Fruit fly (Drosophila melanogaster): ENCODE results near the gene CG31251.

Gene CG31251

dm6 chr3R:17706971-17707406, 22.3 kb upstream of the CG31251 start (continued):
- TF ChIP-seq CG9437 (GFP tag; optimal IDR thresholded peaks at IDR 0.05) = no peak
- TF ChIP-seq CG7745 (tag; optimal IDR thresholded peaks at IDR 0.05) = no peak
- TF ChIP-seq hb (GFP tag; IDR thresholded peaks at IDR 0.05; ENCODE audit: partially characterized antibody) = no peak
- no peak for TF ChIP-seq CG4404 (GFP tag; IDR thresholded peaks at IDR 0.05)
- no peak for TF ChIP-seq ap (GFP tag; IDR thresholded peaks at IDR 0.05)
- no peak for TF ChIP-seq HLH4C (GFP tag; IDR thresholded peaks at IDR 0.05; ENCODE audit: partially characterized antibody)
- no peak for TF ChIP-seq CG16779 (GFP tag; IDR thresholded peaks at IDR 0.05)
- TF ChIP-seq Scr (GFP tag; IDR thresholded peaks at IDR 0.05; ENCODE audit: partially characterized antibody) = no peak
- no peak for TF ChIP-seq CG4854 (GFP tag; optimal IDR thresholded peaks at IDR 0.05)
- no peak for TF ChIP-seq pan (optimal IDR thresholded peaks at IDR 0.05)
- TF ChIP-seq pan (GFP tag; optimal IDR thresholded peaks at IDR 0.05 in 1 of 2, IDR thresholded peaks at IDR 0.05 in 1 of 2) = no peak
- no peak for TF ChIP-seq Jarid2 (GFP tag; optimal IDR thresholded peaks at IDR 0.05)
- TF ChIP-seq CoRest (tag; optimal IDR thresholded peaks at IDR 0.05) = no peak
- TF ChIP-seq CG10462 (GFP tag; optimal IDR thresholded peaks at IDR 0.05) = no peak
- TF ChIP-seq Dbx (GFP tag; IDR thresholded peaks at IDR 0.05) = no peak
- TF ChIP-seq repo (GFP tag; optimal IDR thresholded peaks at IDR 0.05) = no peak
- peak; percentile 68 for TF ChIP-seq sens (GFP tag)
- no peak for TF ChIP-seq sima (GFP tag; optimal IDR thresholded peaks at IDR 0.05)
- no peak for TF ChIP-seq CG8478 (optimal IDR thresholded peaks at IDR 0.05)
- no peak for TF ChIP-seq CG5953 (GFP tag; IDR thresholded peaks at IDR 0.05)
- no peak for TF ChIP-seq BtbVII (GFP tag; optimal IDR thresholded peaks at IDR 0.05)
- no peak for TF ChIP-seq Fer1 (GFP tag; optimal IDR thresholded peaks at IDR 0.05)
- no peak for TF ChIP-seq CG6813 (GFP tag; optimal IDR thresholded peaks at IDR 0.05)
- TF ChIP-seq CG10366 (GFP tag; IDR thresholded peaks at IDR 0.05) = no peak
- no peak for TF ChIP-seq CG1529 (GFP tag; optimal IDR thresholded peaks at IDR 0.05)
- no peak for TF ChIP-seq Gug (GFP tag; IDR thresholded peaks at IDR 0.05)
- TF ChIP-seq sim (GFP tag; IDR thresholded peaks at IDR 0.05) = no peak
- TF ChIP-seq ewg (GFP tag; optimal IDR thresholded peaks at IDR 0.05) = no peak
- no peak for TF ChIP-seq CG9215 (GFP tag; IDR thresholded peaks at IDR 0.05)
- TF ChIP-seq CG33557 (GFP tag; optimal IDR thresholded peaks at IDR 0.05) = no peak
- no peak for TF ChIP-seq ATbp (GFP tag; optimal IDR thresholded peaks at IDR 0.05)
- no peak for TF ChIP-seq CG7271 (tag; optimal IDR thresholded peaks at IDR 0.05)
- no peak for TF ChIP-seq HmgZ (tag; optimal IDR thresholded peaks at IDR 0.05)
- peak in 1 of 2 experiments; percentile 57 for TF ChIP-seq Pdp1 (GFP tag; optimal IDR thresholded peaks at IDR 0.05)
- TF ChIP-seq Drgx (GFP tag; IDR thresholded peaks at IDR 0.05) = no peak
- TF ChIP-seq YL-1 (GFP tag; optimal IDR thresholded peaks at IDR 0.05) = no peak
- no peak for TF ChIP-seq CG17385 (GFP tag; optimal IDR thresholded peaks at IDR 0.05)
- no peak for TF ChIP-seq D19A (tag; optimal IDR thresholded peaks at IDR 0.05)
- TF ChIP-seq CG18476 (GFP tag; optimal IDR thresholded peaks at IDR 0.05) = no peak

dm6 chr3R:17705899-17706831, 21.4 kb upstream of the CG31251 start:
- TF ChIP-seq CG30431 (GFP tag; optimal IDR thresholded peaks at IDR 0.05) (no peak), Ets97D (GFP tag; optimal IDR thresholded peaks at IDR 0.05) (no peak), nerfin-1 (tag; optimal IDR thresholded peaks at IDR 0.05) (no peak), cg (GFP tag; optimal IDR thresholded peaks at IDR 0.05) (peak; percentile 60), CG12769 (tag; optimal IDR thresholded peaks at IDR 0.05) (peak; percentile 84), CG18011 (GFP tag; optimal IDR thresholded peaks at IDR 0.05) (no peak), H15 (GFP tag; IDR thresholded peaks at IDR 0.05) (no peak), Deaf1 (tag; optimal IDR thresholded peaks at IDR 0.05) (peak; percentile 34), sr (GFP tag; IDR thresholded peaks at IDR 0.05) (no peak), insv (GFP tag; optimal IDR thresholded peaks at IDR 0.05) (no peak), Stat92E (GFP tag; optimal IDR thresholded peaks at IDR 0.05) (peak in 1 of 3 experiments; percentile 32), CG9215 (GFP tag; IDR thresholded peaks at IDR 0.05) (no peak), CG12299 (tag; optimal IDR thresholded peaks at IDR 0.05) (no peak)
